Fruit fly (Drosophila melanogaster) whole organism, larva: ENCODE results near the gene cpo.

Experiments
- noc ChIP-seq: fragments of 200-800 bp; sonication (Bioruptor generic); optimal IDR thresholded peaks from 3 replicates; lab custom pipeline; 2019; ENCODE audit warnings: missing biosample characterization, mild to moderate bottlenecking, missing genetic modification characterization, moderate library complexity

Gene cpo

dm6 chr3R:17968632-17969031, 49.0 kb downstream of the cpo start:
- no peak for TF ChIP-seq noc

DNA sequence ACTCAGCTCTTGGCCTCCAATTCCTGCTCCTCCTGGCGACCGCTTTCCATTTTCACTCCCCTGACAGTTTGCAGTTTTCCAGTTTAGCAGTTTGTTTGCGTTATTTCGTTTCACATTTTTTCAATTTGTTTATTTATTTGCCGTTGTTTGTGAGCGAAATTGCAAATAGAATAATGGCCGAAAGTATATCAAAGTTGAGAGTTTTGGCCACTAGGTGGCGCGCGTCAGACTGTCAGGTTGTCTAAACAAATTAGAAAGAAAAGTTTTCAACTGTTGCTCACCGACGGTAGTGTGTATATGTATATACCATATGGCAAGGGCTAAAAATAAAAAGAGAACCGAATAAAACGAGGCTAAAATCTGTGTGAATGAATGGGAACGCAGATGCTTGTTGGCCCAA, 51.2 kb downstream of the cpo start:
- no peak for TF ChIP-seq noc

- TF ChIP-seq noc: no peak
These were observed 85.1 kb downstream of the cpo start for dm6 chr3R:18004698-18005097.

dm6 chr3R:18006483-18006882, 86.9 kb downstream of the cpo start:
- TF ChIP-seq noc: no peak

DNA sequence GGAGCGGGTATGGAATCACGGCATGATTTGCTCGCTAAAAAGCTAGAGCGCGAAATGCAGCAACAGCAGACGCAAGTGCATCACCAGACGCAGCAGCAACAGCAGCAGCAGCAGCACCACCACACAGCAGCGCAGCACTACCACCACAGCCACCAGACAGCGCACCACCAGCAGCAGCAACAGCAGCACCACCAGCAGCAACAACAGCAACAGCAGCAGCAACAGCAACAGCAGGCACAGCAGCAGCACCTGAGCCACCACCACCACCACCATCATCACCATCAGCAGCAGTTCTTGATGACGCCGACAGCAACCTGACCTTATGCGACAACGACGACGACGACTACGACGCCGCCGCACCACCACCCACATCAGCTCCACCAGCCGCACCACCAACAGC, 93.5 kb downstream of the cpo start:
- no peak for TF ChIP-seq noc

dm6 chr3R:18015705-18016397, 96.2 kb downstream of the cpo start:
- no peak for TF ChIP-seq noc

DNA sequence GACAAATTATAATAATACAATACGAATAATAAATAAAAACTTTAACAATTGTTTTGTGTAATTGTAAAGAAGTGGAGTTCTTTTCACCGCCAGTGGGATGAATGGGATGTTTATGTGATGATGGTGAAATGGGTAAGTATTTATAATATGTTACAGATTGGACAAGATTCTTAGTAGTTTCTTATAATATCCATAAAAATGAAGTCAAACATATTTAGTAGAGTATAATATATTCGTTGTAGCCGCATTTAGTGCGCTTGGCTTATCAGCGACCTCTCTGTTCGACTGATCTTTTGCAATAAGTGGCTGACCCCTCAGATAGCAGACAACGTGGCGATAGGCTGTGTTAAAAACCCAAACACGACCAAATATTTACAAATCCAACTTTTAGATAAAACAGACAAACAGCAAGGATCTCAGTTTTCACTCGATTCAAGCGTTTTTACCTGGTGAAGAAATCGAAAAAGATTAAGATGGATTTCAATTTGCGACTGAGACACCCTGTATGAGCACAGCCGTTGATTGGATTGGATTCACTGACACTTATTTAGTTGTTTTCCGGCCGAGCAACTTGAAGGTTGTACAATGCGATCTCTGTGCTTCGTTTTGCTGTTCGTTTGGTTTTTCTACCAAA, 99.3 kb downstream of the cpo start, which contains the start of gene DNaseII:
Gene DNaseII (plus strand): TSS at position 548 of the 634 bp plus-strand sequence.
- TF ChIP-seq noc: peak; percentile 80

DNA sequence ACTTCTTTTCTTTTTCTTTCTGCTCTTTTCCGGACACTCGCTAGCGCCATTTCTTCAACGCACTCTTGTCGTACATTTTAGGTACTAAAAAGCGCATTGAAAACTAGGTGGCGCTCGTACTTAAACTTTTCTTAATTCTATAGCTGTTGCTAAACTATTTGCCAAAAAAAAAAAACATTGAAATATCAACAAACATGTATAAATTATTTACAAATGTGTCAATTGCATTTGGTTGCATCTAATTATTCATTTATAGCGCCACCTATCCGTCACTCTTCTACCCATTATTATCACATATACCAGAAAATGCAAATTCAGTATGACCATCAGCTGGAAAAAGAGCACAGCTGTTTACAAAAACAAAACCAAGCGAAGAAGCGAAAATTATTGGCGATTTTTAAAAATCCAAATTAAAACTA, 101.6 kb downstream of the cpo start, which contains the start of gene CG7785:
Gene CG7785 (plus strand): TSS at position 340 of the 419 bp plus-strand sequence.
- no peak for TF ChIP-seq noc

dm6 chr3R:18023407-18023806, 103.8 kb downstream of the cpo start, which contains the start of gene CG7794:
Gene CG7794 (plus strand): TSS chr3R:18023707.
- TF ChIP-seq noc: no peak

- TF ChIP-seq noc: no peak
These were observed 106.9 kb downstream of the cpo start for dm6 chr3R:18026536-18026935.

DNA sequence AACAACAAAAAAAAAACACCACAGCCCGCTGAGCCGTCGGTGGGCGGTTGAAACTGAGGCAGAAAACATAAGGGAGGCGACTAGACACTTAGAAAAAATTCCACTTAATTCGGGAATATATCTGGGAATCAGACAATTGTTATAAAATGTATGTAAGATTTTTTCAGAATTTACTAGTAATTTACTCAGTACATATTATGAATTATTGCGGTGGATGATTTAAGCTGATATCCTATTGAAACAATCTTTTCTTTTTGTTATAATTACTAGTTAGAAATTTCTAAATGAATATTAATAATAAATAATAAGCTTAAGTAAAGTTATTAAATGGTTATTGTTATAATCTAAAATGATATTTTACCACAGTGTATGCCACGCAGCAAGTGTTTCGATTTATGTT, 107.7 kb downstream of the cpo start:
- TF ChIP-seq noc: no peak

DNA sequence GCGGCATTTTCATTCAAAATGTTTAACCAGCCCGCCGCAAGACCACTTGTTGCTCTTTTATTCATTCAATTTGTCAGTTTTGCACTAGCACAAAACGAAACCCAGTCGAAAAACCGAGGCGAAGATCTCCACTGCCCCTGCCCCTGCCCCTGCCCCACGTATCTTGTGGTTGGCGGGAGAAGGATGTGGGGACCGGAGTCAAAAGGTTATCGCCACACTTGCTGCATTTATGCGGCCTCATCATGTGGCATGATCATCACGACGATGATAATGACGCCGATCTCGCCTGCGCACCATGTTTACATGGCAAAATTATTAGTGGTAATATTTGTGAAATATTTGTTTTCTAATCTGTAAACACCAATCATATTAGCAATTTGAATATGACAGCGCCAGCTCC, 108.2 kb downstream of the cpo start:
- TF ChIP-seq noc: no peak

DNA sequence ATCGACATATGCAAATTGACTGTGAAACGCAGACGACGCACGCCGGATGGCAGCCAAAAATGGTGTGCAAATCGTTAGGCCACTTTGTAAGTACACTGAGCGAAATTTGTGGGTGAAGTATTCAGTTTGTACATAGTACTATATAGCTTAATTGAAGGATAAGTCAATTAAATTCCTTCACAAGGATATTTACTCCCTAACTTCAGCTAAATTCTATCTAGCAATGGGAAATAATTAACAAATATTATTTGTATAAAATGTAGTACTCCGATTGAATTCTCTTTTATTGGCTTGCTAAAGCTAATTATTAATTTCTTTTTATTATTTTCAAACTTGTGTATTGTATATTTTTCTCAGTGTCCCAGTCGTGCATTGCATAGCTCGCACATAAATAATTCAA, 109.5 kb downstream of the cpo start:
- TF ChIP-seq noc: no peak

dm6 chr3R:18043579-18043978, 123.9 kb downstream of the cpo start:
- no peak for TF ChIP-seq noc

DNA sequence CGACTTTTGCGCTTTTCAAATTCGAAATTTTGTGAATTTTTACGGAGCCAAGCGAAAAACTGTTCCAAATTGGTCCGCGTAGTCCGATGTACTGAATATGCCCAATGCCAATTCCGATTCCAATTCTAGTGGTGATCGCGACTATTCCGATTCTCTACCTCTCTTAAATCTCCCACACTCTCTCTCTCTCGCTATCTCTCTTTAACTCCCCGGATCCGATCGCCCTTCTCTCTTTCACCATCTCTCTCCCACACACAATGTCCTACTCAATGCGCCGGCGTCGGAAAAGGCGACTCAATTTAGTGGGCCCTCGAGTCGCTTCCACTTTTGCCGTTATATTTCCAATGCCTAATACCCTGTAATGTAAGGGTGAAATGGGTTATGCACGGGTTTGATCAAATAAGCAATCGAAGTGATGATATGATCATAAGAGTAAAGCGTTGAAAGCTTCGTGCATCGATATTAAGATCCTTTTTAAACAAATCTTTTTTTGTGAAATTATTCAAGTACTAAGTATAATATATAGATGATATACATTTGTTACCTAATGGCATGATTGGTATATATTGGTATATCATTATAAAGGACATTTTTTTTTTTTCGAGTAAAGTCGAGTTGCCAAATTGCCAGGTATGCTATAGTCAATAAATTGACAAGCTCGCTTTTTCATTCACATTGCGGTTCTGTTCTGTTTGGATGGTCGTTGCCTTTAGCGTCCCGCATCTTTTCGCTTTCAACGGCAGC, 129.8 kb downstream of the cpo start:
- TF ChIP-seq noc: peak; percentile 10

DNA sequence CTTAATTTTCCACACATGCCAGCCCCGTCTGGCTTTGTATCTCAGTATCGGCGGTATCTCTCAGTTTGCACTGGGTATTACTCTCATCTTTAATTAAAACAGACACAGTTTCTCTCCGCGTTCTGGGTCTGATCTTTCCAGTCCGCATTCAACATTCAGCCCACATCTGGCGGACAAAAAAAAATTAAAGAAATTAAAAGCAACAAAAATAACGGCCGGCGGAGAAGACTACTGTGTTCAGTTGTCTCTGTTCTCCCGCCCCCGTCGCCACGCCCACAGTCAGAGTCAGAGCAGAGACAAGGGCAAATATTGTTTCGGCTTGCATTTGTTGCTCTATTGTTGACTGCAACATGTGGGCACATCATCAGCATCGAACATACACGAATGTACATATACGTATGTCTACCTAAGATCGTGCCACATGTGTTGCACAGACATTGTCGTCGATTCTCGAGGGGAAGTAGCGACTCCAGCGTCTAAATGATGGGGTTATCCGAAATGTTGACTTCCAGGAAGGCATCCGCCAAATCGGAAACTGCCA, 130.5 kb downstream of the cpo start:
- TF ChIP-seq noc: no peak

dm6 chr3R:18050585-18050984, 131.0 kb downstream of the cpo start:
- TF ChIP-seq noc: no peak
